Fruit fly (Drosophila melanogaster) whole organism: ENCODE results near the gene nuf.

Source experiments
- CG8478 ChIP-seq: fragments of >200 bp; optimal IDR thresholded peaks from 2 replicates; lab custom pipeline; 2018; ENCODE audit warnings: inconsistent platforms
- Dll ChIP-seq: fragments of >200 bp; optimal IDR thresholded peaks from 2 replicates; lab custom pipeline; 2017
- EcR ChIP-seq, 2 experiments: fragments of >200 bp; optimal IDR thresholded peaks; 2 replicates each; lab custom pipeline; 2017; ENCODE audit warnings: missing biosample characterization in 2 of 2, missing genetic modification characterization in 2 of 2, missing genetic modification reagents in 2 of 2
- pan ChIP-seq: fragments of >200 bp; optimal IDR thresholded peaks from 2 replicates; lab custom pipeline; 2017
- psq ChIP-seq: fragments of >200 bp; optimal IDR thresholded peaks from 2 replicates; lab custom pipeline; 2017
- usp ChIP-seq: fragments of >200 bp; optimal IDR thresholded peaks from 2 replicates; lab custom pipeline; 2017; ENCODE audit warnings: missing biosample characterization, missing genetic modification characterization, mixed read lengths

The nuf gene

dm6 chr3L:14253455-14253854 lies 62.8 kb downstream of the nuf start:
- TF ChIP-seq Dll (lab: Kevin White, UChicago) (no peak), pan (lab: Kevin White, UChicago) (no peak)

- TF ChIP-seq CG8478 (no peak), psq (lab: Kevin White, UChicago) (no peak), EcR (GFP tag; optimal IDR thresholded peaks at IDR 0.05; lab: Kevin White, UChicago) (no peak), Dll (lab: Kevin White, UChicago) (no peak), usp (GFP tag; lab: Kevin White, UChicago) (no peak), pan (lab: Kevin White, UChicago) (no peak)
These were observed 72.1 kb downstream of the nuf start for dm6 chr3L:14262770-14263169.

- TF ChIP-seq psq (lab: Kevin White, UChicago) (no peak), EcR (GFP tag; optimal IDR thresholded peaks at IDR 0.05; lab: Kevin White, UChicago) (peak; percentile 67 to 82), usp (GFP tag; lab: Kevin White, UChicago) (no peak), pan (lab: Kevin White, UChicago) (no peak), Dll (lab: Kevin White, UChicago) (no peak)
These were observed 81.7 kb downstream of the nuf start for dm6 chr3L:14272109-14273070.

dm6 chr3L:14274088-14275058 lies 83.7 kb downstream of the nuf start, which contains the start of gene fz:
fz (plus strand) TSS chr3L:14274343.
- TF ChIP-seq EcR (GFP tag; optimal IDR thresholded peaks at IDR 0.05; lab: Kevin White, UChicago), result peak in 1 of 2 experiments; percentile 41
- TF ChIP-seq pan (lab: Kevin White, UChicago), result no peak
- peak; percentile 96 for TF ChIP-seq Dll (lab: Kevin White, UChicago)

- TF ChIP-seq psq (lab: Kevin White, UChicago) (no peak), EcR (GFP tag; optimal IDR thresholded peaks at IDR 0.05; lab: Kevin White, UChicago) (no peak), usp (GFP tag; lab: Kevin White, UChicago) (no peak), pan (lab: Kevin White, UChicago) (no peak), CG8478 (no peak), Dll (lab: Kevin White, UChicago) (no peak)
These were observed 85.5 kb downstream of the nuf start for dm6 chr3L:14276129-14276528.

- no peak for TF ChIP-seq Dll (lab: Kevin White, UChicago)
- no peak for TF ChIP-seq EcR (GFP tag; optimal IDR thresholded peaks at IDR 0.05; lab: Kevin White, UChicago)
- TF ChIP-seq psq (lab: Kevin White, UChicago), result no peak
- TF ChIP-seq CG8478, result no peak
- TF ChIP-seq usp (GFP tag; lab: Kevin White, UChicago), result no peak
- no peak for TF ChIP-seq pan (lab: Kevin White, UChicago)
These were observed 91.5 kb downstream of the nuf start for dm6 chr3L:14282139-14282538.
